Worm (Caenorhabditis elegans): ENCODE measurements around the gene B0554.1.
A peak's percentile ranks its signal among the peaks of the same experiment; 100 is the strongest.

Gene B0554.1

ce11 chrV:453569-453968 lies 15.4 kb downstream of the B0554.1 start, which contains the start of gene nhr-98:
TSS of gene nhr-98 (plus strand) at chrV:453869.
- no peak for TF ChIP-seq ztf-4 (tag; optimal IDR thresholded peaks at IDR 0.05)
- no peak for TF ChIP-seq nhr-11 (tag; optimal IDR thresholded peaks at IDR 0.05)
- TF ChIP-seq C34F6.9 (tag; optimal IDR thresholded peaks at IDR 0.05): no peak
- TF ChIP-seq ZK546.5 (tag; optimal IDR thresholded peaks at IDR 0.05): no peak
- no peak for TF ChIP-seq elt-1 (tag; optimal IDR thresholded peaks at IDR 0.05)
- no peak for TF ChIP-seq mdl-1 (tag; optimal IDR thresholded peaks at IDR 0.05)
- no peak for TF ChIP-seq nhr-237 (tag; optimal IDR thresholded peaks at IDR 0.05)
- no peak for TF ChIP-seq fos-1 (tag; optimal IDR thresholded peaks at IDR 0.05)
- TF ChIP-seq nhr-21 (tag; optimal IDR thresholded peaks at IDR 0.05): no peak
- no peak for TF ChIP-seq snpc-4 (tag; optimal IDR thresholded peaks at IDR 0.05)
- TF ChIP-seq sem-4 (tag; optimal IDR thresholded peaks at IDR 0.05): no peak
- no peak for TF ChIP-seq ztf-11 (tag; optimal IDR thresholded peaks at IDR 0.05)
- no peak for TF ChIP-seq zag-1 (tag; optimal IDR thresholded peaks at IDR 0.05)
- no peak for TF ChIP-seq mab-5 (tag; optimal IDR thresholded peaks at IDR 0.05)
- TF ChIP-seq nhr-12 (tag; optimal IDR thresholded peaks at IDR 0.05): no peak
- TF ChIP-seq mbf-1 (tag; optimal IDR thresholded peaks at IDR 0.05): no peak
- no peak for TF ChIP-seq nhr-10 (tag; optimal IDR thresholded peaks at IDR 0.05)
- TF ChIP-seq egl-27 (tag; optimal IDR thresholded peaks at IDR 0.05): no peak

DNA sequence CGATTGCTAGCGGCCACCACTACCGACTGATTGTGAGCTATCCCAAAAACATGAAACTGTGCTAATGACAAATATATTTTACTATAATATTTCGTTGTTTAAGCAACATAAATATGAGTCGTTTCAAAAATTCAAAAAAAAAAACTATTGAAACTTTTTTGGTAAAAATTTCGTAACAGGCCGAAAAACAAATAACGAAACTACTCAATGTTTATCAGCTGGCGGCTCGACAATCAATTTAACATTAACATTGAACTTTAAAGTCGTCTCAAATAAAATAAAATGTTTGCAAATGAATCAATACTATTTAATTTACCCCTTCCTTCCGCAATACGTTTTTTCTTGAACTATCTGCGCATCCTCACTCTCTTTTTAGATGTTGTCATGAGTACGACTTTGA lies 19.6 kb downstream of the B0554.1 start:
- TF ChIP-seq skn-1 (tag; optimal IDR thresholded peaks at IDR 0.05): no peak

- TF ChIP-seq nhr-129 (tag; optimal IDR thresholded peaks at IDR 0.05) (no peak), dmd-4 (tag; optimal IDR thresholded peaks at IDR 0.05) (no peak), elt-1 (tag; optimal IDR thresholded peaks at IDR 0.05) (no peak), nhr-77 (tag; optimal IDR thresholded peaks at IDR 0.05) (no peak), snpc-4 (tag; optimal IDR thresholded peaks at IDR 0.05) (no peak), ztf-11 (tag; optimal IDR thresholded peaks at IDR 0.05) (no peak), lin-11 (tag; optimal IDR thresholded peaks at IDR 0.05) (no peak), gmeb-1 (tag; optimal IDR thresholded peaks at IDR 0.05) (peak; percentile 37), unc-39 (tag; optimal IDR thresholded peaks at IDR 0.05) (no peak), C34F6.9 (tag; optimal IDR thresholded peaks at IDR 0.05) (no peak), ztf-1 (GFP tag; conservative IDR thresholded peaks at IDR 0.05) (no peak), nhr-6 (tag; optimal IDR thresholded peaks at IDR 0.05) (no peak), blmp-1 (tag; optimal IDR thresholded peaks at IDR 0.05; ENCODE audit: insufficient read depth) (no peak), R02D3.7 (tag; optimal IDR thresholded peaks at IDR 0.05) (no peak), Y55F3AM.14 (GFP tag; optimal IDR thresholded peaks at IDR 0.05) (no peak), aly-2 (tag; optimal IDR thresholded peaks at IDR 0.05) (no peak), elt-3 (tag; optimal IDR thresholded peaks at IDR 0.05) (no peak), fos-1 (tag; optimal IDR thresholded peaks at IDR 0.05) (peak; percentile 75), ceh-82 (tag; optimal IDR thresholded peaks at IDR 0.05) (no peak), lin-13 (GFP tag; optimal IDR thresholded peaks at IDR 0.05) (no peak), mdl-1 (tag; optimal IDR thresholded peaks at IDR 0.05) (no peak), nhr-12 (tag; optimal IDR thresholded peaks at IDR 0.05) (no peak), nhr-25 (tag; optimal IDR thresholded peaks at IDR 0.05) (no peak), lin-39 (tag; optimal IDR thresholded peaks at IDR 0.05) (no peak), nhr-11 (tag; optimal IDR thresholded peaks at IDR 0.05) (no peak), ztf-4 (tag; optimal IDR thresholded peaks at IDR 0.05) (no peak), unc-62 (GFP tag; optimal IDR thresholded peaks at IDR 0.05) (no peak), nhr-10 (tag; optimal IDR thresholded peaks at IDR 0.05) (no peak), sem-4 (tag; optimal IDR thresholded peaks at IDR 0.05) (no peak), sma-9 (GFP tag; optimal IDR thresholded peaks at IDR 0.05) (peak; percentile 80), sma-9 (tag; optimal IDR thresholded peaks at IDR 0.05) (no peak), mbf-1 (tag; optimal IDR thresholded peaks at IDR 0.05) (no peak), nhr-21 (tag; optimal IDR thresholded peaks at IDR 0.05) (no peak), egl-27 (tag; optimal IDR thresholded peaks at IDR 0.05) (no peak), sma-3 (GFP tag; optimal IDR thresholded peaks at IDR 0.05) (no peak), zag-1 (tag; optimal IDR thresholded peaks at IDR 0.05) (no peak), peb-1 (tag; optimal IDR thresholded peaks at IDR 0.05) (no peak), ama-1 (optimal IDR thresholded peaks at IDR 0.05) (no peak), lsy-2 (tag; optimal IDR thresholded peaks at IDR 0.05) (no peak), mab-5 (tag; optimal IDR thresholded peaks at IDR 0.05) (no peak), F13H6.1 (tag; optimal IDR thresholded peaks at IDR 0.05) (peak; percentile 1), alr-1 (tag; optimal IDR thresholded peaks at IDR 0.05) (no peak), skn-1 (tag; optimal IDR thresholded peaks at IDR 0.05) (peak; percentile 52), nhr-237 (tag; optimal IDR thresholded peaks at IDR 0.05) (no peak), crh-2 (tag; optimal IDR thresholded peaks at IDR 0.05) (peak; percentile 45)
These were observed 21.3 kb downstream of the B0554.1 start, which contains the start of gene nhr-203 for ce11 chrV:459464-459863. TSS of gene nhr-203 (plus strand) at chrV:459795.

Data from whole organism, L2 larva.